Worm (Caenorhabditis elegans) whole organism, dauer: ENCODE data around the gene R10H10.4.

Source experiments
- unc-62 ChIP-seq: sonication (generic microtip); optimal IDR thresholded peaks from 2 replicates; lab custom pipeline; 2017; ENCODE audit warnings: missing biosample characterization, missing genetic modification reagents, missing genetic modification characterization

Gene R10H10.4

ce11 chrIV:10403193-10404058, 8.7 kb upstream of the R10H10.4 start, which contains the start of gene gpa-7:
Gene gpa-7, plus strand, starts transcription at chrIV:10404008.
- TF ChIP-seq unc-62 (GFP tag; lab: Kevin White, UChicago): no peak

ce11 chrIV:10398244-10398643, 3.5 kb upstream of the R10H10.4 start:
- TF ChIP-seq unc-62 (GFP tag; lab: Kevin White, UChicago): no peak

- TF ChIP-seq unc-62 (GFP tag; lab: Kevin White, UChicago): no peak
Measured at ce11 chrIV:10396827-10397226, 2.1 kb upstream of the R10H10.4 start.

- no peak for TF ChIP-seq unc-62 (GFP tag; lab: Kevin White, UChicago)
Measured at ce11 chrIV:10391827-10392226, 2.9 kb downstream of the R10H10.4 start, which contains the start of gene spe-26. Gene spe-26, minus strand, starts transcription at chrIV:10391927.

- no peak for TF ChIP-seq unc-62 (GFP tag; lab: Kevin White, UChicago)
Measured at ce11 chrIV:10388263-10388662, 6.5 kb downstream of the R10H10.4 start, which contains the start of gene R10H10.3. Gene R10H10.3, plus strand, starts transcription at chrIV:10388505.

ce11 chrIV:10387113-10387512, 7.6 kb downstream of the R10H10.4 start, which contains the start of gene nfu-1:
Gene nfu-1, plus strand, starts transcription at chrIV:10387413.
- no peak for TF ChIP-seq unc-62 (GFP tag; lab: Kevin White, UChicago)

ce11 chrIV:10382894-10383293, 11.9 kb downstream of the R10H10.4 start:
- no peak for TF ChIP-seq unc-62 (GFP tag; lab: Kevin White, UChicago)

- no peak for TF ChIP-seq unc-62 (GFP tag; lab: Kevin White, UChicago)
Measured at ce11 chrIV:10381035-10381434, 13.7 kb downstream of the R10H10.4 start.

- no peak for TF ChIP-seq unc-62 (GFP tag; lab: Kevin White, UChicago)
Measured at ce11 chrIV:10380626-10381025, 14.1 kb downstream of the R10H10.4 start.

ce11 chrIV:10374601-10375000, 20.2 kb downstream of the R10H10.4 start, which contains the start of gene mask-1:
Gene mask-1, plus strand, starts transcription at chrIV:10374901.
- no peak for TF ChIP-seq unc-62 (GFP tag; lab: Kevin White, UChicago)

ce11 chrIV:10373772-10374288, 20.9 kb downstream of the R10H10.4 start, which contains the start of gene mpz-5:
Gene mpz-5, minus strand, starts transcription at chrIV:10373822.
- no peak for TF ChIP-seq unc-62 (GFP tag; lab: Kevin White, UChicago)

ce11 chrIV:10368326-10368725, 26.4 kb downstream of the R10H10.4 start, which contains the start of gene iars-1:
Gene iars-1, plus strand, starts transcription at chrIV:10368601.
- no peak for TF ChIP-seq unc-62 (GFP tag; lab: Kevin White, UChicago)

- no peak for TF ChIP-seq unc-62 (GFP tag; lab: Kevin White, UChicago)
Measured at ce11 chrIV:10367740-10368246, 27.0 kb downstream of the R10H10.4 start, which contains the start of gene pges-2. Gene pges-2, minus strand, starts transcription at chrIV:10367790.

- TF ChIP-seq unc-62 (GFP tag; lab: Kevin White, UChicago): no peak
Measured at ce11 chrIV:10366018-10366417, 28.7 kb downstream of the R10H10.4 start, which contains the start of gene sir-2.1. Gene sir-2.1, minus strand, starts transcription at chrIV:10366229.

- TF ChIP-seq unc-62 (GFP tag; lab: Kevin White, UChicago): no peak
Measured at ce11 chrIV:10360336-10360735, 34.4 kb downstream of the R10H10.4 start, which contains the start of gene ugt-59. Gene ugt-59, plus strand, starts transcription at chrIV:10360636.

ce11 chrIV:10357842-10358241, 36.9 kb downstream of the R10H10.4 start, which contains the start of gene gkow-1:
Gene gkow-1, plus strand, starts transcription at chrIV:10358142.
- no peak for TF ChIP-seq unc-62 (GFP tag; lab: Kevin White, UChicago)
